Worm (Caenorhabditis elegans) whole organism, L4 larva: Measurements from ENCODE around the gene R07E5.5.
"Not testable (repeated sequence)": the region's sequence is repeated elsewhere in the genome, so short reads cannot be mapped to it uniquely, and the experiment has no call there.

Experiments
- D1046.2 ChIP-seq: fragments of 200-800 bp; sonication (Bioruptor generic); IDR thresholded peaks from 2 replicates; pipeline ENCODE4 v1.3.6; 2022; ENCODE audit warnings: missing genetic modification characterization, missing compliant biosample characterization
- F26F4.8 ChIP-seq: fragments of 200-800 bp; sonication (Bioruptor generic); conservative IDR thresholded peaks from 2 replicates; pipeline ENCODE4 v1.3.6; 2022; ENCODE audit warnings: missing genetic modification characterization, missing compliant biosample characterization
- F49E8.2 ChIP-seq: sonication (generic microtip); optimal IDR thresholded peaks from 2 replicates; lab custom pipeline; 2016; ENCODE audit warnings: missing compliant biosample characterization, mild to moderate bottlenecking, missing genetic modification characterization, borderline replicate concordance
- Y48G9A.11 ChIP-seq: fragments of 200-800 bp; sonication (Bioruptor generic); IDR thresholded peaks from 2 replicates; pipeline ENCODE4 v1.3.6; 2022; ENCODE audit warnings: missing genetic modification reagents, missing genetic modification characterization, missing compliant biosample characterization
- Y75B8A.6 ChIP-seq: fragments of 200-800 bp; sonication (Bioruptor generic); IDR thresholded peaks from 2 replicates; pipeline ENCODE4 v1.3.6; 2022; ENCODE audit warnings: missing genetic modification reagents, missing genetic modification characterization, missing compliant biosample characterization
- ZK337.2 ChIP-seq: fragments of 200-800 bp; sonication (Bioruptor generic); IDR thresholded peaks from 2 replicates; pipeline ENCODE4 v1.3.6; 2022; ENCODE audit warnings: missing genetic modification reagents, missing genetic modification characterization, missing compliant biosample characterization
- arid-1 ChIP-seq: fragments of 200-800 bp; sonication (Bioruptor generic); conservative IDR thresholded peaks from 2 replicates; pipeline ENCODE4 v1.3.6; 2022; ENCODE audit warnings: missing genetic modification reagents, missing genetic modification characterization, missing compliant biosample characterization
- ceh-20 ChIP-seq: fragments of 200-800 bp; sonication (Bioruptor generic); IDR thresholded peaks from 2 replicates; pipeline ENCODE4 v1.3.6; 2022; ENCODE audit warnings: missing genetic modification reagents, missing genetic modification characterization, missing compliant biosample characterization
- ceh-28 ChIP-seq: fragments of 150-350 bp; optimal IDR thresholded peaks from 2 replicates; lab custom pipeline; 2014; ENCODE audit warnings: missing biosample characterization, missing genetic modification reagents, missing genetic modification characterization
- ceh-62 ChIP-seq: sonication (generic microtip); optimal IDR thresholded peaks from 2 replicates; lab custom pipeline; 2017; ENCODE audit warnings: missing biosample characterization, missing genetic modification characterization
- ctbp-1 ChIP-seq: fragments of 200-800 bp; sonication (Bioruptor generic); IDR thresholded peaks from 2 replicates; pipeline ENCODE4 v1.3.6; 2022; ENCODE audit warnings: missing genetic modification reagents, missing genetic modification characterization, missing compliant biosample characterization
- daf-12 ChIP-seq: fragments of 150-350 bp; optimal IDR thresholded peaks from 2 replicates; lab custom pipeline; 2014; ENCODE audit warnings: missing biosample characterization, missing genetic modification reagents, missing genetic modification characterization
- daf-16 ChIP-seq, 3 experiments: sonication (generic microtip); optimal IDR thresholded peaks; 2 replicates each; lab custom pipeline; 2016 to 2017; ENCODE audit warnings: missing genetic modification characterization in 3 of 3, missing genetic modification reagents in 3 of 3, mild to moderate bottlenecking in 2 of 3, missing compliant biosample characterization in 2 of 3, missing biosample characterization in 1 of 3, moderate library complexity in 1 of 3
- daf-19 ChIP-seq: fragments of 200-800 bp; sonication (Bioruptor generic); conservative IDR thresholded peaks from 2 replicates; pipeline ENCODE4 v1.3.6; 2022; ENCODE audit warnings: missing genetic modification characterization, missing compliant biosample characterization
- dmd-6 ChIP-seq: fragments of 200-800 bp; sonication (Bioruptor generic); IDR thresholded peaks from 2 replicates; pipeline ENCODE4 v1.3.6; 2022; ENCODE audit warnings: missing genetic modification reagents, missing genetic modification characterization, missing compliant biosample characterization
- dmd-8 ChIP-seq: fragments of 200-800 bp; sonication (Bioruptor generic); IDR thresholded peaks from 2 replicates; pipeline ENCODE4 v1.3.6; 2022; ENCODE audit warnings: missing genetic modification characterization, missing compliant biosample characterization
- dmd-9 ChIP-seq: fragments of 200-800 bp; sonication (Bioruptor generic); IDR thresholded peaks from 2 replicates; pipeline ENCODE4 v1.3.6; 2022; ENCODE audit warnings: missing genetic modification reagents, missing genetic modification characterization, missing compliant biosample characterization
- dpl-1 ChIP-seq: fragments of 150-350 bp; optimal IDR thresholded peaks from 2 replicates; lab custom pipeline; 2014; ENCODE audit warnings: missing biosample characterization, missing genetic modification reagents, missing genetic modification characterization
- duxl-1 ChIP-seq: sonication (generic microtip); optimal IDR thresholded peaks from 2 replicates; lab custom pipeline; 2016; ENCODE audit warnings: mild to moderate bottlenecking, missing genetic modification characterization, moderate library complexity, missing compliant biosample characterization; ENCODE audit not compliant: poor library complexity
- fos-1 ChIP-seq: fragments of 150-350 bp; optimal IDR thresholded peaks from 2 replicates; lab custom pipeline; 2014; ENCODE audit warnings: missing biosample characterization, missing genetic modification characterization
- hif-1 ChIP-seq, 2 experiments: sonication (generic microtip); optimal IDR thresholded peaks; 2 replicates each; lab custom pipeline; 2016 to 2017; ENCODE audit warnings: missing compliant biosample characterization in 2 of 2, missing genetic modification characterization in 2 of 2, missing genetic modification reagents in 2 of 2, missing genotype in 2 of 2, mild to moderate bottlenecking in 1 of 2
- hmg-1.1 ChIP-seq: fragments of 200-800 bp; sonication (Bioruptor generic); IDR thresholded peaks from 2 replicates; pipeline ENCODE4 v1.3.6; 2022; ENCODE audit warnings: missing genetic modification reagents, missing genetic modification characterization, missing compliant biosample characterization
- lim-7 ChIP-seq: fragments of 200-800 bp; sonication (Bioruptor generic); IDR thresholded peaks from 2 replicates; pipeline ENCODE4 v1.3.6; 2022; ENCODE audit warnings: missing genetic modification characterization, missing compliant biosample characterization
- lin-13 ChIP-seq: fragments of 150-350 bp; optimal IDR thresholded peaks from 2 replicates; lab custom pipeline; 2014; ENCODE audit warnings: missing biosample characterization, missing genetic modification reagents, missing genetic modification characterization
- lin-29 ChIP-seq: fragments of 200-800 bp; sonication (Bioruptor generic); IDR thresholded peaks from 2 replicates; pipeline ENCODE4 v1.3.6; 2022; ENCODE audit warnings: missing genetic modification reagents, missing genetic modification characterization, missing compliant biosample characterization
- lin-38 ChIP-seq: fragments of 200-800 bp; sonication (Bioruptor generic); IDR thresholded peaks from 2 replicates; pipeline ENCODE4 v1.3.6; 2022; ENCODE audit warnings: missing genetic modification reagents, missing genetic modification characterization, missing compliant biosample characterization
- mdl-1 ChIP-seq, 2 experiments: fragments of 150-350 bp in 1 of 2; sonication (generic microtip) in 1 of 2; optimal IDR thresholded peaks; 2 replicates each; lab custom pipeline; 2014 to 2017; ENCODE audit warnings: missing biosample characterization in 2 of 2, missing genetic modification characterization in 2 of 2
- mdt-29 ChIP-seq: fragments of 200-800 bp; sonication (Bioruptor generic); IDR thresholded peaks from 2 replicates; pipeline ENCODE4 v1.3.6; 2022; ENCODE audit warnings: missing genetic modification reagents, missing genetic modification characterization, missing compliant biosample characterization
- mep-1 ChIP-seq: fragments of 150-350 bp; sonication (generic microtip); optimal IDR thresholded peaks from 3 replicates; lab custom pipeline; 2014; ENCODE audit warnings: missing biosample characterization, missing genetic modification characterization
- mes-2 ChIP-seq: sonication (generic microtip); optimal IDR thresholded peaks from 2 replicates; lab custom pipeline; 2016; ENCODE audit warnings: missing genotype, mild to moderate bottlenecking, missing genetic modification characterization, missing compliant biosample characterization; ENCODE audit not compliant: poor library complexity, severe bottlenecking
- mxl-2 ChIP-seq: fragments of 200-800 bp; sonication (Bioruptor generic); conservative IDR thresholded peaks from 2 replicates; pipeline ENCODE4 v1.3.6; 2022; ENCODE audit warnings: missing genetic modification reagents, missing genetic modification characterization, missing compliant biosample characterization
- nhr-10 ChIP-seq: fragments of 150-350 bp; optimal IDR thresholded peaks from 2 replicates; lab custom pipeline; 2014; ENCODE audit warnings: missing biosample characterization, missing genetic modification characterization
- nhr-111 ChIP-seq: fragments of 200-800 bp; sonication (Bioruptor generic); optimal IDR thresholded peaks from 2 replicates; lab custom pipeline; 2018; ENCODE audit warnings: mild to moderate bottlenecking, missing genetic modification characterization, missing compliant biosample characterization
- nhr-25 ChIP-seq: sonication (generic microtip); optimal IDR thresholded peaks from 2 replicates; lab custom pipeline; 2017; ENCODE audit warnings: missing genetic modification characterization, mild to moderate bottlenecking, missing compliant biosample characterization, antibody characterized with exemption, moderate library complexity, borderline replicate concordance; ENCODE audit not compliant: insufficient read depth
- nhr-42 ChIP-seq: fragments of 200-800 bp; sonication (Bioruptor generic); IDR thresholded peaks from 2 replicates; pipeline ENCODE4 v1.3.6; 2022; ENCODE audit warnings: missing genetic modification characterization, missing compliant biosample characterization
- saeg-2 ChIP-seq: fragments of 200-800 bp; sonication (Bioruptor generic); IDR thresholded peaks from 2 replicates; pipeline ENCODE4 v1.3.6; 2022; ENCODE audit warnings: missing genetic modification reagents, missing genetic modification characterization, missing compliant biosample characterization
- skn-1 ChIP-seq: fragments of 150-350 bp; optimal IDR thresholded peaks from 2 replicates; lab custom pipeline; 2014; ENCODE audit warnings: missing biosample characterization, missing genetic modification characterization
- spr-1 ChIP-seq: sonication (generic microtip); optimal IDR thresholded peaks from 2 replicates; lab custom pipeline; 2016; ENCODE audit warnings: mild to moderate bottlenecking, missing genetic modification characterization, missing compliant biosample characterization
- tra-1 ChIP-seq: fragments of 200-800 bp; sonication (Bioruptor generic); IDR thresholded peaks from 2 replicates; pipeline ENCODE4 v1.3.6; 2022; ENCODE audit warnings: missing genetic modification reagents, missing genetic modification characterization, missing compliant biosample characterization
- unc-62 ChIP-seq, 3 experiments: fragments of 150-350 bp in 1 of 3; sonication (generic microtip); optimal IDR thresholded peaks in 2 of 3; peaks in 1 of 3; 1 replicate in 1 of 3; 2 replicates in 2 of 3; lab custom pipeline; 2014 to 2017; ENCODE audit warnings: missing biosample characterization in 3 of 3, missing genetic modification characterization in 3 of 3, missing genetic modification reagents in 3 of 3, missing genotype in 1 of 3
- vab-7 ChIP-seq: fragments of 200-800 bp; sonication (Bioruptor generic); IDR thresholded peaks from 2 replicates; pipeline ENCODE4 v1.3.6; 2022; ENCODE audit warnings: missing genetic modification reagents, missing genetic modification characterization, missing compliant biosample characterization
- zfp-3 ChIP-seq: fragments of 200-800 bp; sonication (Bioruptor generic); conservative IDR thresholded peaks from 2 replicates; pipeline ENCODE4 v1.3.6; 2022; ENCODE audit warnings: missing genetic modification reagents, missing genetic modification characterization, missing compliant biosample characterization
- zip-2 ChIP-seq: fragments of 150-350 bp; optimal IDR thresholded peaks from 2 replicates; lab custom pipeline; 2014; ENCODE audit warnings: missing biosample characterization, missing genetic modification characterization

R07E5.5 gene

DNA sequence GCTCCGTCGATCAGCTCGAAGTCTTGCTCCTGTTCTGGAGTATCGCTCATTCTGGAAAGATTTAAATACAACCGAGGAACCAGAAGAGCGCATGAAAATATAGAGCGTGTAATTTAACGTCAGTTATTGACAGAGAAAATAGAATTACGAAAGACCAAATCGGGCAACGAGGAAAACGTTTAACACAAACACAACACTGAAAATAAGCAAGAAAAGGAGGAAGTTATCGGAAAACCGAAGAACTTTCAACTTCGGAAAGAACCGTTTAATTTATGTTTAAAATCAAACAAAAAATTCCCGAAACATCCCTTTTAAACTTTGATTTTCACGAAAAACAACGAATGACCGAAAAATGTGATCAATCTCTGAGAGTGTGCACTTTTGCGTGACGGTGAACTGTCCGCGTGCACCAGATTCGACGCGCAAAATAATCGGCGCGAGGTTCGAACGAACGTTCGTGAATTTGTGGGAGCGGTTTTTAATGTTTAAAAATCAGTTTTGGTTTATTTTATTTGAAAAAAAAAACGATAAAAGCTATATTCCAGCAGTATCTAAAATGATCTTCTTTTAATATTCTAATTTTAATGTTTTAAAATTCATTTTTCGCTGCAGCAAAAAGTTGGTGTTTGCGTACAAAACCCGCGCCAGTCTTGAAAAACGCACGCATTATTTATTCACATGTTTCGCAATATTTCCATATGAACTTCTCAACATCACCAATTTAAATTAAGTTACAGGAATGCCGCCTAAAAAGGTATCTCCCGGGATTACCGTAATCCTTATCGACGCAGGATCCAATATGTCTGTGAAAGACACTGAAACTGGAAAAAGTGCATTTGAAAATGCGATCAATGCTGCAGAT is 22.1 kb downstream of the R07E5.5 start, which contains the start of the genes R07E5.7 and cku-80 (continued):
- TF ChIP-seq unc-62 (GFP tag; optimal IDR thresholded peaks at IDR 0.05 in 1 of 2; lab: Kevin White, UChicago) (no peak), unc-62 (tag; optimal IDR thresholded peaks at IDR 0.05; lab: Kevin White, UChicago) (no peak), zip-2 (tag; lab: Kevin White, UChicago) (no peak), nhr-42 (GFP tag; lab: Robert Waterston, UW) (no peak), nhr-10 (tag; lab: Kevin White, UChicago) (no peak), hif-1 (tag; optimal IDR thresholded peaks at IDR 0.05; lab: Kevin White, UChicago) (peak in 1 of 2 experiments; percentile 72), lin-13 (GFP tag; lab: Kevin White, UChicago) (peak; percentile 19), ceh-62 (tag; lab: Kevin White, UChicago) (no peak), fos-1 (tag; lab: Kevin White, UChicago) (no peak), daf-12 (tag; lab: Kevin White, UChicago) (no peak), nhr-25 (tag; lab: Kevin White, UChicago) (no peak), mep-1 (tag; lab: Kevin White, UChicago) (peak; percentile 70), mdl-1 (tag; optimal IDR thresholded peaks at IDR 0.05; lab: Kevin White, UChicago) (peak in 1 of 2 experiments; percentile 15), skn-1 (tag; lab: Kevin White, UChicago) (no peak), nhr-111 (GFP tag; lab: Kevin White, UChicago) (no peak), vab-7 (GFP tag; lab: Robert Waterston, UW) (no peak), zfp-3 (GFP tag; lab: Robert Waterston, UW) (no peak), ceh-20 (GFP tag; lab: Robert Waterston, UW) (no peak), ceh-28 (tag; lab: Kevin White, UChicago) (no peak), saeg-2 (GFP tag; lab: Robert Waterston, UW) (no peak)
- TF ChIP-seq, all 104 proteins: peak for 23

DNA sequence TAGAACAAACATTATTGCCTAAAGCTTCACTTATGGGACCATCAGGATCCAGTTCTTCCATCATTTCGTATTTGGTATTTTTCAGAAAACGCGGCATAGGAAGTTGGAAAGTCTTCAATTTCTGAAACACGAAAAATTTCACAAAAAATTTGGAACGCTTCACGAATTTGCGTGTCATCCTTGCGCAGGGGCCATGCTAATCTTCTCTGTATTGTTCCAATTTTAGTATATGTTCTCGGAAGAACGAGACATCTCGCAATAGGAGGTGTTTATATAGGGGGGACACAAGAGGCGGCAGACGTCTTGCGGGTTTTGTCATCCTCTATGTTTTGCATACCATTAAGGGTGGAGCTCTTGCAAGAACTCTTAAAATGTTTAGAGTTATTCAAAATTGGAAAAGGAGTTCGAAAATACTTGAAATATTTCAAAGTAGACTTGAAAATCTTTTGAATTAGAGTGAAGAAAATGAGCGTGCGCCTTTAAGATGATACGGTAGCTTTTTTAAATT is 29.6 kb downstream of the R07E5.5 start:
- TF ChIP-seq mxl-2 (GFP tag; lab: Robert Waterston, UW), result 0 out of 2 replicates have a peak, but pooled peaks have one; percentile 42
- peak; percentile 80 for TF ChIP-seq Y48G9A.11 (GFP tag; lab: Robert Waterston, UW)
- TF ChIP-seq dmd-6 (GFP tag; lab: Robert Waterston, UW), result peak; percentile 75
- TF ChIP-seq saeg-2 (GFP tag; lab: Robert Waterston, UW), result peak; percentile 69; the same call in 1 of the 2 replicates
- TF ChIP-seq vab-7 (GFP tag; lab: Robert Waterston, UW), result peak; percentile 89
- peak; percentile 92 for TF ChIP-seq arid-1 (GFP tag; lab: Robert Waterston, UW)
- TF ChIP-seq daf-16 (GFP tag; optimal IDR thresholded peaks at IDR 0.05; lab: Kevin White, UChicago), result peak in 1 of 2 experiments; percentile 8
- TF ChIP-seq daf-16 (tag; optimal IDR thresholded peaks at IDR 0.05; lab: Kevin White, UChicago), result not testable (repeated sequence)
- TF ChIP-seq F26F4.8, result peak; percentile 81
- peak; percentile 14 for TF ChIP-seq dpl-1
- TF ChIP-seq Y75B8A.6 (GFP tag; lab: Robert Waterston, UW), result peak; percentile 74; the same call in 1 of the 2 replicates
- TF ChIP-seq dmd-9 (GFP tag; lab: Robert Waterston, UW), result peak; percentile 69; the same call in 1 of the 2 replicates
- peak; percentile 79 for TF ChIP-seq ctbp-1 (GFP tag; lab: Robert Waterston, UW)
- peak; percentile 88 for TF ChIP-seq lim-7 (GFP tag; lab: Robert Waterston, UW)
- TF ChIP-seq lin-38, result peak; percentile 83
- TF ChIP-seq F49E8.2 (tag; lab: Kevin White, UChicago), result peak; percentile 0
- peak; percentile 72 for TF ChIP-seq dmd-8
- peak; percentile 91 for TF ChIP-seq D1046.2 (GFP tag; lab: Robert Waterston, UW)
- peak; percentile 76 for TF ChIP-seq zfp-3 (GFP tag; lab: Robert Waterston, UW)
- peak; percentile 29 for TF ChIP-seq duxl-1 (tag; lab: Kevin White, UChicago)
- peak; percentile 87 for TF ChIP-seq daf-19 (GFP tag; lab: Robert Waterston, UW)
- TF ChIP-seq spr-1, result peak; percentile 43
- peak; percentile 48 for TF ChIP-seq mes-2 (tag; lab: Kevin White, UChicago)
- 0 out of 2 replicates have a peak, but pooled peaks have one; percentile 31 for TF ChIP-seq mdt-29 (GFP tag; lab: Robert Waterston, UW)
- peak; percentile 87 for TF ChIP-seq hmg-1.1 (GFP tag; lab: Robert Waterston, UW)
- TF ChIP-seq tra-1 (GFP tag; lab: Robert Waterston, UW), result peak; percentile 91
- peak; percentile 49; the same call in 1 of the 2 replicates for TF ChIP-seq nhr-42 (GFP tag; lab: Robert Waterston, UW)
- TF ChIP-seq ZK337.2, result 0 out of 2 replicates have a peak, but pooled peaks have one; percentile 6
- peak; percentile 46; the same call in 1 of the 2 replicates for TF ChIP-seq lin-29 (GFP tag; lab: Robert Waterston, UW)
